Worm (Caenorhabditis elegans) whole organism, early embryonic: ENCODE data around the gene prmt-9.
"Not testable (repeated sequence)": the region's sequence is repeated elsewhere in the genome, so short reads cannot be mapped to it uniquely, and the experiment has no call there.

ENCODE experiments used
- F13C5.2 ChIP-seq: sonication (generic microtip); optimal IDR thresholded peaks from 2 replicates; lab custom pipeline; 2017; ENCODE audit warnings: mild to moderate bottlenecking, missing genetic modification characterization, inconsistent platforms, missing compliant biosample characterization
- ama-1 ChIP-seq: fragments of 150-350 bp; optimal IDR thresholded peaks from 2 replicates; lab custom pipeline; 2014
- ceh-36 ChIP-seq: sonication (generic microtip); optimal IDR thresholded peaks from 2 replicates; lab custom pipeline; 2016; ENCODE audit warnings: missing genetic modification characterization, inconsistent platforms, missing compliant biosample characterization
- ets-7 ChIP-seq: sonication (generic microtip); optimal IDR thresholded peaks from 2 replicates; lab custom pipeline; 2016; ENCODE audit warnings: missing genotype, missing genetic modification characterization, missing compliant biosample characterization
- hmbx-1 ChIP-seq: sonication (generic microtip); optimal IDR thresholded peaks from 2 replicates; lab custom pipeline; 2016; ENCODE audit warnings: mild to moderate bottlenecking, missing genetic modification characterization, missing compliant biosample characterization
- scrt-1 ChIP-seq: fragments of 200-800 bp; sonication (Bioruptor generic); IDR thresholded peaks from 2 replicates; pipeline ENCODE4 v1.3.6; 2022; ENCODE audit warnings: missing genetic modification characterization, missing compliant biosample characterization
- sea-1 ChIP-seq: fragments of 200-800 bp; sonication (Bioruptor generic); conservative IDR thresholded peaks from 2 replicates; pipeline ENCODE4 v1.3.6; 2022; ENCODE audit warnings: missing genetic modification characterization, missing compliant biosample characterization
- tbx-11 ChIP-seq: fragments of 200-800 bp; sonication (Bioruptor generic); IDR thresholded peaks from 2 replicates; pipeline ENCODE4 v1.3.6; 2022; ENCODE audit warnings: missing genetic modification characterization, missing compliant biosample characterization

DNA sequence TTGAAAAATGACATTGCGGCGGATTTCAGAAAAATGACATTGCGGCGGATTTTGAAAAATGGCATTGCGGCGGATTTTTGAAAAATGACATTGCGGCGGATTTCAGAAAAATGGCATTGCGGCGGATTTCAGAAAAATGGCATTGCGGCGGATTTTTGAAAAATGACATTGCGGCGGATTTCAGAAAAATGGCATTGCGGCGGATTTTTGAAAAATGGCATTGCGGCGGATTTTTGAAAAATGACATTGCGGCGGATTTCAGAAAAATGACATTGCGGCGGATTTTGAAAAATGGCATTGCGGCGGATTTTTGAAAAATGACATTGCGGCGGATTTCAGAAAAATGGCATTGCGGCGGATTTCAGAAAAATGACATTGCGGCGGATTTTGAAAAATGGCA is 46.4 kb upstream of the prmt-9 start:
- not testable (repeated sequence) for TF ChIP-seq ets-7 (tag; lab: Kevin White, UChicago); ama-1 (lab: Kevin White, UChicago); scrt-1 (GFP tag; lab: Robert Waterston, UW); hmbx-1 (tag; lab: Kevin White, UChicago); F13C5.2 (tag; lab: Kevin White, UChicago); ceh-36 (tag; lab: Kevin White, UChicago)
- TF ChIP-seq tbx-11 (peak; percentile 60; the same call in 1 of the 2 replicates), sea-1 (GFP tag; lab: Robert Waterston, UW) (0 out of 2 replicates have a peak, but pooled peaks have one; percentile 7)
